Worm (Caenorhabditis elegans) whole organism, midembryonic: ENCODE results near the gene Y32F6B.9.

Experiments
- T22C8.4 ChIP-seq: fragments of 200-800 bp; sonication (Bioruptor generic); IDR thresholded peaks from 2 replicates; pipeline ENCODE4 v1.3.6; 2022; ENCODE audit warnings: missing genetic modification characterization, missing compliant biosample characterization
- cog-1 ChIP-seq: sonication (generic microtip); optimal IDR thresholded peaks from 2 replicates; lab custom pipeline; 2016; ENCODE audit warnings: missing genetic modification characterization, missing compliant biosample characterization
- flt-1 ChIP-seq: fragments of 200-800 bp; sonication (Bioruptor generic); IDR thresholded peaks from 2 replicates; pipeline ENCODE4 v1.3.6; 2022; ENCODE audit warnings: missing genetic modification characterization, missing compliant biosample characterization
- klf-2 ChIP-seq: fragments of 200-800 bp; sonication (Bioruptor generic); conservative IDR thresholded peaks from 2 replicates; pipeline ENCODE4 v1.3.6; 2022; ENCODE audit warnings: missing genetic modification reagents, missing genetic modification characterization, missing compliant biosample characterization
- med-1 ChIP-seq: sonication (generic microtip); optimal IDR thresholded peaks from 2 replicates; lab custom pipeline; 2017; ENCODE audit warnings: missing genetic modification characterization, mild to moderate bottlenecking, missing compliant biosample characterization, antibody characterized with exemption, missing genetic modification reagents; ENCODE audit not compliant: insufficient read depth
- ref-1 ChIP-seq: fragments of 200-800 bp; sonication (Bioruptor generic); conservative IDR thresholded peaks from 2 replicates; pipeline ENCODE4 v1.3.6; 2022; ENCODE audit warnings: missing genetic modification reagents, missing genetic modification characterization, missing compliant biosample characterization
- tab-1 ChIP-seq: fragments of 200-800 bp; sonication (Bioruptor generic); IDR thresholded peaks from 2 replicates; pipeline ENCODE4 v1.3.6; 2022; ENCODE audit warnings: missing genetic modification characterization, missing compliant biosample characterization
- ztf-23 ChIP-seq: fragments of 200-800 bp; sonication (Bioruptor generic); IDR thresholded peaks from 2 replicates; pipeline ENCODE4 v1.3.6; 2022; ENCODE audit warnings: missing genetic modification reagents, missing genetic modification characterization, missing compliant biosample characterization
- ztf-29 ChIP-seq: fragments of 200-800 bp; sonication (Bioruptor generic); IDR thresholded peaks from 2 replicates; pipeline ENCODE4 v1.3.6; 2022; ENCODE audit warnings: missing genetic modification reagents, missing genetic modification characterization, missing compliant biosample characterization

The Y32F6B.9 gene

DNA sequence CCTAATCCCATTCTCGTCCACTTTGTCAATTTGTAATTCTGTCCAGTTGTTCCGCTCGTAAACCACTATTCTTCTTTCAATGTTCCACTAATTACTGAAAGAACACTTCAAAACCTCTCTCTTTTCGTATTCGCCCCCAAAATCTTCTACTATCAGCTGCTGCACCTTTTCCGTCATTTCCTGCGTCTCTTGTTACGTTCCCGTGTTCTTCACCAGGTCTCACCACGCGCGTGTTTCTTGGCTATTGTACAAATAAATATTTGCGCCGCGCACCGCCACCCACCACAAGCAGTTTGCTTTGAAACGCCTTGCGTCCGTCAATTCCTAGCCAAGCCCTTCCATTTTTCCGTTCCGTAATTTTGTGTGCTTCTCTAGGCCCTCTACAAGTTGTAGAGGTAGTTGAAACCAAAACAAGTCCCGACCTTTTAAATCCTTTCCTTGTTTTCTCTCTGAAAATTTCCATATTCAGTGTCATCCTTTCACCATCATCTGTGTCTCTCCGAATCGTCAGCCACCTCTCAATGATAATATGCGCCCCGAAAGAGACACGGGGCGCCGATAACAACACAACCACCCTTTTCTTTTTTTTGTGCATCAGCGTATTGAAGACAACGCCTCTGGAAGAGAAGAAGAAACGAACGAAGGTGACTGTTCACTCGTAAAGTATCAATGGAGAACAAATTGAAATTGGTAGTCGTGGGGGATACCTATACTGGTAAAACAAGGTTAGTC is at the start of gene Y32F6B.9, which contains the start of gene crp-1:
TSS of gene Y32F6B.9 (plus strand) at position 603 of the 732 bp plus-strand sequence.
TSS of gene crp-1 (plus strand) at position 468 of the 732 bp plus-strand sequence.
- TF ChIP-seq ztf-23 (no peak), ref-1 (GFP tag; lab: Robert Waterston, UW) (no peak), T22C8.4 (GFP tag; lab: Robert Waterston, UW) (no peak), med-1 (GFP tag; lab: Kevin White, UChicago) (no peak), flt-1 (GFP tag; lab: Robert Waterston, UW) (no peak), klf-2 (GFP tag; lab: Robert Waterston, UW) (no peak), cog-1 (tag; lab: Kevin White, UChicago) (no peak), ztf-29 (GFP tag; lab: Robert Waterston, UW) (no peak), tab-1 (no peak)

DNA sequence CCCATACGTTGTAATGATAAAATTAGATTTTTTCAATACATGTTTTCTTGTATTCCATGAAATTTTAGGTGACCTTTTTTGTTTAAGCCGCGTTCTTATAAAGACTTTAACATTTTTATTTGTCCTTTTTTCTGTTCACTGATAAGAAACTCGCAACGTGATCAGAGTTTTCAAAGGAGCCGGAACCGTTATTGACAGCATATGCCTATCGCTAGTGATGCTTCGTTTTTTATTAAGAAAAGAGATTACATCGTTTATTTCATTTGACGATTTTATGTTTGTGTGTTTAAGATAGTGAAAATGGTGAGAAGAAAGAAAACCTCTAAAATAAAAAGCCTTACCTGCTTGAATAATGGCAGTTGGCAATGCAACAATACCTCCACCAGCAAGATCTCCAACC is 45.9 kb upstream of the Y32F6B.9 start:
- TF ChIP-seq klf-2 (GFP tag; lab: Robert Waterston, UW) (no peak), ztf-29 (GFP tag; lab: Robert Waterston, UW) (no peak), med-1 (GFP tag; lab: Kevin White, UChicago) (no peak), ztf-23 (no peak), flt-1 (GFP tag; lab: Robert Waterston, UW) (no peak), ref-1 (GFP tag; lab: Robert Waterston, UW) (no peak), tab-1 (no peak), T22C8.4 (GFP tag; lab: Robert Waterston, UW) (no peak), cog-1 (tag; lab: Kevin White, UChicago) (no peak)

ce11 chrV:10433721-10434120 is 44.8 kb upstream of the Y32F6B.9 start, which contains the start of gene Y32F6A.4:
Gene Y32F6A.4, minus strand, starts transcription at chrV:10434067.
- no peak for TF ChIP-seq ztf-29 (GFP tag; lab: Robert Waterston, UW)
- no peak for TF ChIP-seq tab-1
- TF ChIP-seq ztf-23 = no peak
- TF ChIP-seq cog-1 (tag; lab: Kevin White, UChicago) = no peak
- no peak for TF ChIP-seq T22C8.4 (GFP tag; lab: Robert Waterston, UW)

ce11 chrV:10435198-10435597 is 43.3 kb upstream of the Y32F6B.9 start:
- no peak for TF ChIP-seq ztf-23
- no peak for TF ChIP-seq ztf-29 (GFP tag; lab: Robert Waterston, UW)
- TF ChIP-seq T22C8.4 (GFP tag; lab: Robert Waterston, UW) = no peak
- TF ChIP-seq cog-1 (tag; lab: Kevin White, UChicago) = no peak

DNA sequence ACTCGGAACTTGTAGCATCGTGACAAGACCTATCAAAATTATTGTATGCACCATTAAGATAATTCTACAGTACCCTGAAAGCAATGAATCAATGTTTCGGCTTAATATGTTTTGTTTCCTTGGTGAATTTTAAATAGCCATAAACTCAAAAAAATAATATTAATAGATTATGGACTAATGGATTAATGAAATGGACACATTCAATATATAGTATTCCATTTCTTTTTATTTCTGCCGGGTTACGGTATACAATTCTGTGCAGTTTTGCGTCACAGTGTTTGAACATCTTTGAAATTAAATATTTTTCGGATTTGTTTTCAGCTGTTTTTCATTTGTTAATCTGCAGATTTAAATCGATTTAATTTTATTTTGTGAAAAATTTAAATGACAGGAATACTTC is 41.9 kb upstream of the Y32F6B.9 start, which contains the start of gene set-22:
TSS of gene set-22 (plus strand) at position 301 of the 400 bp plus-strand sequence.
- TF ChIP-seq T22C8.4 (GFP tag; lab: Robert Waterston, UW) (no peak), med-1 (GFP tag; lab: Kevin White, UChicago) (no peak), ztf-29 (GFP tag; lab: Robert Waterston, UW) (no peak), cog-1 (tag; lab: Kevin White, UChicago) (no peak), klf-2 (GFP tag; lab: Robert Waterston, UW) (no peak), flt-1 (GFP tag; lab: Robert Waterston, UW) (no peak), tab-1 (no peak), ref-1 (GFP tag; lab: Robert Waterston, UW) (no peak), ztf-23 (no peak)

DNA sequence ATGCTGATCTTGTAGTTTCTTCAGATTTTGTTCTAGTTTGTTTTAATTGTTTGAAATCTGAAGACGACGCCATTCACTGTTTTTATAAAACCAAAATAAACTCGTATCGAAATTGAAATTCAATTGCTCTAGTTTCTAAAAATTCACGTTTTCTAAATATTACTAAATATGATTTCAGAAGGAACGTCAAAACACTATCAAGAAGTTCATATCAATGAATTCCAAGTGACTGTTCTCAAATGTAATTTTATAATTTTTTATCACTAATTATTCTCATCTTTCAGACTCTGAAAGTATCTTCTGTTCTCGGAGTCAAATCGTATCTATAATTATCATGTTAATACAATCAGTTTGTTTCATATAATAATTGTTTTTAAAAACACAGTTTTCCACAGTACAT is 37.8 kb upstream of the Y32F6B.9 start, which contains the start of gene snf-10:
TSS of gene snf-10 (minus strand) at position 101 of the 400 bp plus-strand sequence.
- TF ChIP-seq ref-1 (GFP tag; lab: Robert Waterston, UW) (no peak), ztf-29 (GFP tag; lab: Robert Waterston, UW) (no peak), flt-1 (GFP tag; lab: Robert Waterston, UW) (no peak), klf-2 (GFP tag; lab: Robert Waterston, UW) (no peak), cog-1 (tag; lab: Kevin White, UChicago) (no peak)

- TF ChIP-seq cog-1 (tag; lab: Kevin White, UChicago) (no peak), med-1 (GFP tag; lab: Kevin White, UChicago) (no peak), ztf-29 (GFP tag; lab: Robert Waterston, UW) (no peak), ref-1 (GFP tag; lab: Robert Waterston, UW) (no peak), T22C8.4 (GFP tag; lab: Robert Waterston, UW) (peak; percentile 73)
Measured at ce11 chrV:10441135-10442024, 37.1 kb upstream of the Y32F6B.9 start, which contains the start of gene pap-1. Gene pap-1, plus strand, starts transcription at chrV:10441974.

DNA sequence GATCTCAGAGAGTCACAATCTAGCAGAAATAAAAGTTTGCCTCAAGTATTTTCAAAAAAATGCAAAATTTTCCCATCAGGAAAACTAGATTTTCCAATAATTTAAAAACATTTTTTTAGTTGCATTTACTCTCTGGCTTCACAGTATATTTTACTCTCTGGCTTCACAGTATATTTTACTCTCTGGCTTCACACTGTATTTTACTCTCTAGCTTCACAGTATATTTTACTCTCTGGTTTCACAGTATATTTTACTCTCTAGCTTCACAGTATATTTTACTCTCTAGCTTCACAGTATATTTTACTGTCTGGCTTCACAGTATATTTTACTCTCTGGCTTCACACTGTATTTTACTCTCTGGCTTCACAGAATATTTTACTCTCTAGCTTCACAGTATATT is 29.2 kb upstream of the Y32F6B.9 start:
- TF ChIP-seq flt-1 (GFP tag; lab: Robert Waterston, UW) = peak; percentile 60; the same call in 1 of the 2 replicates
- peak; percentile 51; the same call in 1 of the 2 replicates for TF ChIP-seq ztf-29 (GFP tag; lab: Robert Waterston, UW)
- peak; percentile 54; the same call in 1 of the 2 replicates for TF ChIP-seq ztf-23
- TF ChIP-seq ref-1 (GFP tag; lab: Robert Waterston, UW) = 0 out of 2 replicates have a peak, but pooled peaks have one; percentile 53
- TF ChIP-seq tab-1 = 0 out of 2 replicates have a peak, but pooled peaks have one; percentile 6

DNA sequence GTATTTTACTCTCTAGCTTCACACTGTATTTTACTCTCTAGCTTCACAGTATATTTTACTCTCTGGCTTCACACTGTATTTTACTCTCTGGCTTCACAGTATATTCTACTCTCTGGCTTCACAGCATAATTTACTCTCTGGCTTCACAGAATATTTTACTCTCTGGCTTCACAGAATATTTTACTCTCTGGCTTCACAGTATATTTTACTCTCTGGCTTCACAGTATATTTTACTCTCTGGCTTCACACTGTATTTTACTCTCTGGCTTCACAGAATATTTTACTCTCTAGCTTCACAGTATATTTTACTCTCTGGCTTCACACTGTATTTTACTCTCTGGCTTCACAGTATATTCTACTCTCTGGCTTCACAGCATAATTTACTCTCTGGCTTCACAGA is 28.6 kb upstream of the Y32F6B.9 start:
- TF ChIP-seq ref-1 (GFP tag; lab: Robert Waterston, UW) = 0 out of 2 replicates have a peak, but pooled peaks have one; percentile 7
